Fruit fly (Drosophila melanogaster): Measurements from ENCODE around the gene Chc.

- no peak for TF ChIP-seq Snoo (tag; optimal IDR thresholded peaks at IDR 0.05)
- no peak for TF ChIP-seq CG34367 (tag; optimal IDR thresholded peaks at IDR 0.05)
- TF ChIP-seq CG4496 (GFP tag; IDR thresholded peaks at IDR 0.05) = no peak
- no peak for TF ChIP-seq CG13204 (GFP tag; optimal IDR thresholded peaks at IDR 0.05)
- TF ChIP-seq EcR (GFP tag; optimal IDR thresholded peaks at IDR 0.05) = no peak
- no peak for TF ChIP-seq CG8159 (tag; optimal IDR thresholded peaks at IDR 0.05)
- TF ChIP-seq CG8301 (tag; optimal IDR thresholded peaks at IDR 0.05) = no peak
- no peak for TF ChIP-seq D1 (tag; optimal IDR thresholded peaks at IDR 0.05)
- TF ChIP-seq CG17806 (tag; optimal IDR thresholded peaks at IDR 0.05) = no peak
- TF ChIP-seq Ets98B (GFP tag; IDR thresholded peaks at IDR 0.05) = no peak
- no peak for TF ChIP-seq Pif1A (GFP tag; optimal IDR thresholded peaks at IDR 0.05)
- TF ChIP-seq CG15710 (tag; optimal IDR thresholded peaks at IDR 0.05) = no peak
- TF ChIP-seq CG32121 (GFP tag; IDR thresholded peaks at IDR 0.05) = no peak
Observed at dm6 chrX:15816127-15816526, 19.2 kb downstream of the Chc start.
